Fruit fly (Drosophila melanogaster) whole organism, embryonic: Measurements from ENCODE around the gene LysS.

Experiments
- Abd-B ChIP-seq: fragments of 200-800 bp; sonication (Bioruptor generic); optimal IDR thresholded peaks from 2 replicates; lab custom pipeline; 2018; ENCODE audit warnings: missing biosample characterization, mild to moderate bottlenecking, missing genetic modification characterization, moderate library complexity
- Bdp1 ChIP-seq: fragments of 200-800 bp; sonication (Bioruptor generic); optimal IDR thresholded peaks from 3 replicates; lab custom pipeline; 2016; ENCODE audit warnings: missing biosample characterization, missing genetic modification characterization
- CG10209 ChIP-seq: fragments of 200-800 bp; sonication (Bioruptor generic); optimal IDR thresholded peaks from 3 replicates; lab custom pipeline; 2017; ENCODE audit warnings: missing biosample characterization, mild to moderate bottlenecking, missing genetic modification characterization, missing genetic modification reagents
- CG10274 ChIP-seq: fragments of 200-800 bp; sonication (Bioruptor generic); optimal IDR thresholded peaks from 3 replicates; lab custom pipeline; 2017; ENCODE audit warnings: missing biosample characterization, mild to moderate bottlenecking, missing genetic modification characterization
- CG10654 ChIP-seq: fragments of 200-800 bp; sonication (Bioruptor generic); optimal IDR thresholded peaks from 2 replicates; lab custom pipeline; 2016; ENCODE audit warnings: missing biosample characterization, missing genetic modification characterization
- CG12236 ChIP-seq: fragments of 200-800 bp; sonication (Bioruptor generic); optimal IDR thresholded peaks from 2 replicates; lab custom pipeline; 2016; ENCODE audit warnings: missing biosample characterization, missing genetic modification characterization
- CG12391 ChIP-seq: fragments of 200-800 bp; sonication (Bioruptor generic); optimal IDR thresholded peaks from 3 replicates; lab custom pipeline; 2018; ENCODE audit warnings: missing biosample characterization, mild to moderate bottlenecking, missing genetic modification characterization, moderate library complexity
- CG1529 ChIP-seq: fragments of 200-800 bp; sonication (Bioruptor generic); optimal IDR thresholded peaks from 3 replicates; lab custom pipeline; 2018; ENCODE audit warnings: missing biosample characterization, missing genetic modification characterization
- CG15696 ChIP-seq: fragments of 200-800 bp; sonication (Bioruptor generic); optimal IDR thresholded peaks from 2 replicates; lab custom pipeline; 2019; ENCODE audit warnings: missing biosample characterization, mild to moderate bottlenecking, missing genetic modification characterization, moderate library complexity
- CG1647 ChIP-seq: fragments of 200-800 bp; sonication (Bioruptor generic); optimal IDR thresholded peaks from 3 replicates; lab custom pipeline; 2016; ENCODE audit warnings: missing biosample characterization, missing genetic modification characterization
- CG17186 ChIP-seq: fragments of 200-800 bp; sonication (Bioruptor generic); optimal IDR thresholded peaks from 3 replicates; lab custom pipeline; 2017; ENCODE audit warnings: missing biosample characterization, missing genetic modification reagents, missing genetic modification characterization
- CG17328 ChIP-seq: fragments of 200-800 bp; sonication (Bioruptor generic); IDR thresholded peaks from 2 replicates; pipeline ENCODE4 v1.3.6; 2022; ENCODE audit warnings: missing biosample characterization, missing genetic modification characterization
- CG17568 ChIP-seq: fragments of 200-800 bp; sonication (Bioruptor generic); optimal IDR thresholded peaks from 2 replicates; lab custom pipeline; 2018; ENCODE audit warnings: missing biosample characterization, mild to moderate bottlenecking, missing genetic modification characterization, moderate library complexity
- CG18262 ChIP-seq: fragments of 200-800 bp; optimal IDR thresholded peaks from 3 replicates; lab custom pipeline; 2019; ENCODE audit warnings: missing biosample characterization, mild to moderate bottlenecking, missing genetic modification characterization, moderate library complexity
- CG2678 ChIP-seq: fragments of 200-800 bp; sonication (Bioruptor generic); optimal IDR thresholded peaks from 3 replicates; lab custom pipeline; 2019; ENCODE audit warnings: missing biosample characterization, mild to moderate bottlenecking, missing genetic modification characterization, moderate library complexity
- CG32767 ChIP-seq: fragments of 200-800 bp; sonication (Bioruptor generic); IDR thresholded peaks from 2 replicates; pipeline ENCODE4 v1.3.6; 2022; ENCODE audit warnings: missing biosample characterization, missing genetic modification characterization
- CG42726 ChIP-seq: fragments of 200-800 bp; sonication (Bioruptor generic); IDR thresholded peaks from 2 replicates; pipeline ENCODE4 v1.3.6; 2022; ENCODE audit warnings: missing biosample characterization, missing genetic modification characterization; ENCODE audit not compliant: partially characterized antibody
- CG4424 ChIP-seq: fragments of 200-800 bp; sonication (Bioruptor generic); optimal IDR thresholded peaks from 3 replicates; lab custom pipeline; 2016; ENCODE audit warnings: missing biosample characterization, missing genetic modification characterization
- CG6175 ChIP-seq: fragments of 200-800 bp; sonication (Bioruptor generic); IDR thresholded peaks from 3 replicates; pipeline ENCODE4 v1.3.6; 2022; ENCODE audit warnings: missing biosample characterization, missing genetic modification characterization
- CG6689 ChIP-seq: fragments of 200-800 bp; sonication (Bioruptor generic); IDR thresholded peaks from 2 replicates; pipeline ENCODE4 v1.3.6; 2022; ENCODE audit warnings: missing biosample characterization, missing genetic modification characterization
- CG7271 ChIP-seq: fragments of 200-800 bp; sonication (Bioruptor generic); optimal IDR thresholded peaks from 2 replicates; lab custom pipeline; 2018; ENCODE audit warnings: missing biosample characterization, mild to moderate bottlenecking, missing genetic modification characterization, moderate library complexity
- CG8290 ChIP-seq, 3 experiments: fragments of 200-800 bp; sonication (Bioruptor generic); optimal IDR thresholded peaks; 2 replicates each; lab custom pipeline; 2016 to 2019; ENCODE audit warnings: missing biosample characterization in 3 of 3, missing genetic modification characterization in 3 of 3, mild to moderate bottlenecking in 2 of 3, moderate library complexity in 1 of 3
- Chrac-16 ChIP-seq: fragments of 200-800 bp; sonication (Bioruptor generic); optimal IDR thresholded peaks from 3 replicates; lab custom pipeline; 2016; ENCODE audit warnings: missing biosample characterization, missing genetic modification characterization
- Dad ChIP-seq: fragments of 200-800 bp; sonication (Bioruptor generic); optimal IDR thresholded peaks from 3 replicates; lab custom pipeline; 2016; ENCODE audit warnings: missing biosample characterization, missing genetic modification characterization
- Dip2 ChIP-seq: fragments of 200-800 bp; sonication (Bioruptor generic); IDR thresholded peaks from 2 replicates; pipeline ENCODE4 v1.3.6; 2022; ENCODE audit warnings: missing biosample characterization, missing genetic modification characterization
- Dll ChIP-seq: fragments of 200-800 bp; sonication (Bioruptor generic); IDR thresholded peaks from 4 replicates; pipeline ENCODE4 v1.3.6; 2022; ENCODE audit warnings: missing biosample characterization, missing genetic modification characterization; ENCODE audit not compliant: partially characterized antibody
- Fer2 ChIP-seq: fragments of 200-800 bp; sonication (Bioruptor generic); optimal IDR thresholded peaks from 2 replicates; lab custom pipeline; 2018; ENCODE audit warnings: missing biosample characterization, mild to moderate bottlenecking, missing genetic modification characterization, moderate library complexity
- H15 ChIP-seq: fragments of 200-800 bp; sonication (Bioruptor generic); IDR thresholded peaks from 3 replicates; pipeline ENCODE4 v1.3.6; 2022; ENCODE audit warnings: missing biosample characterization, missing genetic modification characterization
- Lpt ChIP-seq: fragments of >200 bp; optimal IDR thresholded peaks from 2 replicates; lab custom pipeline; 2018; ENCODE audit warnings: missing biosample characterization, missing genetic modification characterization
- Rx ChIP-seq: fragments of 200-800 bp; sonication (Bioruptor generic); IDR thresholded peaks from 2 replicates; pipeline ENCODE4 v1.3.6; 2022; ENCODE audit warnings: missing biosample characterization, missing genetic modification characterization
- Vsx1 ChIP-seq: fragments of 200-800 bp; sonication (Bioruptor generic); optimal IDR thresholded peaks from 2 replicates; lab custom pipeline; 2017; ENCODE audit warnings: missing biosample characterization, mild to moderate bottlenecking, missing genetic modification characterization, missing genetic modification reagents
- ap ChIP-seq: fragments of 200-800 bp; sonication (Bioruptor generic); IDR thresholded peaks from 2 replicates; pipeline ENCODE4 v1.3.6; 2022; ENCODE audit warnings: missing biosample characterization, missing genetic modification characterization
- bab2 ChIP-seq: fragments of 200-800 bp; sonication (Bioruptor generic); optimal IDR thresholded peaks from 2 replicates; lab custom pipeline; 2016; ENCODE audit warnings: missing biosample characterization, missing genetic modification characterization
- bsh ChIP-seq, 2 experiments: fragments of 200-800 bp; sonication (Bioruptor generic); optimal IDR thresholded peaks; 2 replicates each; lab custom pipeline; 2017 to 2018; ENCODE audit warnings: mild to moderate bottlenecking in 2 of 2, missing biosample characterization in 2 of 2, missing genetic modification characterization in 2 of 2, moderate library complexity in 1 of 2
- cad ChIP-seq: fragments of >200 bp; optimal IDR thresholded peaks from 2 replicates; lab custom pipeline; 2017; ENCODE audit warnings: missing biosample characterization, missing genetic modification characterization
- da ChIP-seq: fragments of 200-800 bp; sonication (Bioruptor generic); optimal IDR thresholded peaks from 2 replicates; lab custom pipeline; 2016; ENCODE audit warnings: missing biosample characterization, missing genetic modification characterization
- dmrt99B ChIP-seq: fragments of 200-800 bp; sonication (Bioruptor generic); optimal IDR thresholded peaks from 2 replicates; lab custom pipeline; 2018; ENCODE audit warnings: missing biosample characterization, mild to moderate bottlenecking, missing genetic modification characterization, moderate library complexity
- gcm ChIP-seq: fragments of 200-800 bp; sonication (Bioruptor generic); optimal IDR thresholded peaks from 2 replicates; lab custom pipeline; 2019; ENCODE audit warnings: missing biosample characterization, mild to moderate bottlenecking, missing genetic modification characterization, moderate library complexity
- gem ChIP-seq: fragments of 200-800 bp; sonication (Bioruptor generic); optimal IDR thresholded peaks from 2 replicates; lab custom pipeline; 2019; ENCODE audit warnings: missing biosample characterization, mild to moderate bottlenecking, missing genetic modification characterization, moderate library complexity
- gsb-n ChIP-seq: fragments of 200-800 bp; sonication (Bioruptor generic); optimal IDR thresholded peaks from 3 replicates; lab custom pipeline; 2018; ENCODE audit warnings: missing biosample characterization, mild to moderate bottlenecking, missing genetic modification characterization
- ind ChIP-seq: fragments of 200-800 bp; sonication (Bioruptor generic); optimal IDR thresholded peaks from 3 replicates; lab custom pipeline; 2016; ENCODE audit warnings: missing biosample characterization, missing genetic modification characterization
- peb ChIP-seq: fragments of 200-800 bp; sonication (Bioruptor generic); IDR thresholded peaks from 2 replicates; pipeline ENCODE4 v1.3.6; 2022; ENCODE audit warnings: missing biosample characterization, missing genetic modification characterization
- pfk ChIP-seq: fragments of 200-800 bp; sonication (Bioruptor generic); optimal IDR thresholded peaks from 2 replicates; lab custom pipeline; 2018; ENCODE audit warnings: missing biosample characterization, mild to moderate bottlenecking, missing genetic modification characterization, moderate library complexity
- phol ChIP-seq: fragments of 200-800 bp; sonication (Bioruptor generic); optimal IDR thresholded peaks from 3 replicates; lab custom pipeline; 2018; ENCODE audit warnings: missing biosample characterization, mild to moderate bottlenecking, missing genetic modification characterization, moderate library complexity
- sisA ChIP-seq: fragments of 200-800 bp; sonication (Bioruptor generic); IDR thresholded peaks from 2 replicates; pipeline ENCODE4 v1.3.6; 2022; ENCODE audit warnings: missing biosample characterization, missing genetic modification characterization
- stc ChIP-seq: fragments of 200-800 bp; sonication (Bioruptor generic); IDR thresholded peaks from 2 replicates; pipeline ENCODE4 v1.3.6; 2022; ENCODE audit warnings: missing biosample characterization, missing genetic modification characterization
- tin ChIP-seq: fragments of 200-800 bp; sonication (Bioruptor generic); optimal IDR thresholded peaks from 3 replicates; lab custom pipeline; 2016; ENCODE audit warnings: missing biosample characterization, missing genetic modification characterization
- trem ChIP-seq: fragments of 200-800 bp; optimal IDR thresholded peaks from 3 replicates; lab custom pipeline; 2019; ENCODE audit warnings: missing biosample characterization, mild to moderate bottlenecking, missing genetic modification characterization, moderate library complexity
- vvl ChIP-seq: fragments of 200-800 bp; sonication (Bioruptor generic); IDR thresholded peaks from 2 replicates; pipeline ENCODE4 v1.3.6; 2022; ENCODE audit warnings: missing biosample characterization, missing genetic modification characterization
- zfh2 ChIP-seq: fragments of 200-800 bp; sonication (Bioruptor generic); optimal IDR thresholded peaks from 2 replicates; lab custom pipeline; 2016; ENCODE audit warnings: missing biosample characterization, missing genetic modification characterization

Gene LysS

DNA sequence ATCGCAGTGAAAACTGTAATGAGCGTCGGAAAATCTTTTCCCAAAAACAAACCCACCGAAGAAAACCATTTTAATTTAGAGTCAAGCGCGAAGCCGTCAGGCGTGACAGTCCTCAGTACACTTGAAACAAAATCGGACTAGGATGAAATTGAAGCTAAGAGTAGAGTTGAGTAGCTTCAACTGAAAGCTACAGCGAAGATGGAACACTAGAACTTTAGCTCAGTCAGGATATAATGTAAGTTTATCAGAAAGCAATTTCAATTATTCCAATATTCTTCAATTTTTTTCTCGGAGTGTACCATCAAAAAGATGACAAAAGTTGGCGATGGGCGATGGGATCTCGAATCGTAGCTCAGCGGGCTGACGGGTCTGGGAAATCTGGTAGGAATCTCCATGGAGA, 11.1 kb upstream of the LysS start (continued):
- TF ChIP-seq stc = 0 out of 2 replicates have a peak, but pooled peaks have one; percentile 17
- no peak for TF ChIP-seq Fer2
- peak; percentile 59; the same call in 1 of the 2 replicates for TF ChIP-seq CG6689
- TF ChIP-seq pfk = no peak
- no peak for TF ChIP-seq CG1647 (GFP tag; lab: Kevin White, UChicago)
- TF ChIP-seq CG17328 (GFP tag; lab: Robert Waterston, UW) = peak; percentile 60
- peak; percentile 17 for TF ChIP-seq Chrac-16 (GFP tag; lab: Kevin White, UChicago)
- peak; percentile 54 for TF ChIP-seq trem
- TF ChIP-seq ap (GFP tag; lab: Robert Waterston, UW) = 0 out of 2 replicates have a peak, but pooled peaks have one; percentile 37
- no peak for TF ChIP-seq CG17568 (GFP tag; lab: Kevin White, UChicago)
- TF ChIP-seq CG10209 (GFP tag; lab: Kevin White, UChicago) = peak; percentile 27
- TF ChIP-seq cad (GFP tag; lab: Kevin White, UChicago) = no peak
- peak; percentile 48 for TF ChIP-seq CG15696
- TF ChIP-seq vvl (GFP tag; lab: Robert Waterston, UW) = peak; percentile 71
- no peak for TF ChIP-seq CG42726 (GFP tag; lab: Robert Waterston, UW)
- TF ChIP-seq gsb-n (tag; lab: Kevin White, UChicago) = peak; percentile 58
- peak; percentile 10 for TF ChIP-seq gcm (GFP tag; lab: Kevin White, UChicago)
- TF ChIP-seq CG12391 = peak; percentile 42
- TF ChIP-seq da (GFP tag; lab: Kevin White, UChicago) = no peak
- no peak for TF ChIP-seq Bdp1 (GFP tag; lab: Kevin White, UChicago)
- TF ChIP-seq CG8290 (GFP tag; optimal IDR thresholded peaks at IDR 0.05; lab: Kevin White, UChicago) = no peak
- TF ChIP-seq CG8290 (tag; optimal IDR thresholded peaks at IDR 0.05; lab: Kevin White, UChicago) = peak in 1 of 2 experiments; percentile 45
- TF ChIP-seq CG1529 (GFP tag; lab: Kevin White, UChicago) = no peak
- no peak for TF ChIP-seq CG12236
- peak; percentile 66 for TF ChIP-seq phol
- TF ChIP-seq Dad (GFP tag; lab: Kevin White, UChicago) = peak; percentile 3
- TF ChIP-seq sisA = peak; percentile 65
- peak; percentile 65 for TF ChIP-seq gem (tag; lab: Kevin White, UChicago)
- TF ChIP-seq Abd-B (GFP tag; lab: Kevin White, UChicago) = peak; percentile 14
- TF ChIP-seq CG6175 (GFP tag; lab: Robert Waterston, UW) = no peak
- TF ChIP-seq CG2678 (tag; lab: Kevin White, UChicago) = peak; percentile 60
- TF ChIP-seq H15 (GFP tag; lab: Robert Waterston, UW) = 0 out of 3 replicates have a peak, but pooled peaks have one; percentile 37
- TF ChIP-seq CG7271 = no peak
- no peak for TF ChIP-seq CG10274 (GFP tag; lab: Kevin White, UChicago)
- TF ChIP-seq dmrt99B = peak; percentile 66
- peak; percentile 59 for TF ChIP-seq CG18262
- no peak for TF ChIP-seq Dip2 (GFP tag; lab: Robert Waterston, UW)
- TF ChIP-seq Lpt = no peak
- peak; percentile 28 for TF ChIP-seq CG4424 (GFP tag; lab: Kevin White, UChicago)
- peak; percentile 1 for TF ChIP-seq bab2 (GFP tag; lab: Kevin White, UChicago)
- TF ChIP-seq CG10654 (GFP tag; lab: Kevin White, UChicago) = peak; percentile 34
- TF ChIP-seq CG32767 = peak; percentile 37; the same call in 1 of the 2 replicates
- peak in 1 of 2 experiments; percentile 69 for TF ChIP-seq bsh (GFP tag; optimal IDR thresholded peaks at IDR 0.05; lab: Kevin White, UChicago)
- no peak for TF ChIP-seq peb (GFP tag; lab: Robert Waterston, UW)
- no peak for TF ChIP-seq Vsx1 (GFP tag; lab: Kevin White, UChicago)
- peak; percentile 12 for TF ChIP-seq zfh2 (GFP tag; lab: Kevin White, UChicago)
- TF ChIP-seq Dll = no peak
- TF ChIP-seq CG17186 (GFP tag; lab: Kevin White, UChicago) = peak; percentile 1
- peak; percentile 49 for TF ChIP-seq ind (GFP tag; lab: Kevin White, UChicago)
- TF ChIP-seq Rx = peak; percentile 11; the same call in 1 of the 2 replicates
- peak; percentile 53 for TF ChIP-seq tin
